Worm (Caenorhabditis elegans): ENCODE data around the gene csp-2.

csp-2 gene

DNA sequence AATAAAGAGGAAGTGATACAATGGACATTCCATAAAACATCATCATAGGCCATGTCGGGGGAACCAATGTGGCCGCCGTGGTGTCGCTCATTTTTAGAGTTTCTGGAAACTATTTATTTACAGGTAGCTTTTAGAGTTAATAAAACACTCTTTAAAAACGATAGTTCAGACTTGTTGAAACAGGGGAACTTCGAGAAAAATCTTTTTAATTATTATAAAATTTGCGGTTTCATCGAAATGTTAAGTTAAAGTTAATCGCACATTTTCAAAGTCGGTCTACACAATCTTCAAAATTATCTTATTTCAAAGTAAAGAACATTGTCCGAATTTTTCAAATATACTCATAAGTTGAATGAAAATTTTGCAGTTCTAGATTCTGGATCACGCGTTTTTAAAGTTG lies 23.3 kb upstream of the csp-2 start, which contains the start of gene ops-1:
Gene ops-1, minus strand, starts transcription at position 101 of the 400 bp plus-strand sequence.
- no peak for TF ChIP-seq ceh-16 (tag; optimal IDR thresholded peaks at IDR 0.05)

- TF ChIP-seq egl-27 (tag; optimal IDR thresholded peaks at IDR 0.05) (no peak), ZK546.5 (tag; optimal IDR thresholded peaks at IDR 0.05) (no peak), ceh-28 (tag; optimal IDR thresholded peaks at IDR 0.05) (no peak), zag-1 (tag; optimal IDR thresholded peaks at IDR 0.05) (no peak), nhr-12 (tag; optimal IDR thresholded peaks at IDR 0.05) (no peak), ztf-11 (tag; optimal IDR thresholded peaks at IDR 0.05) (no peak), unc-39 (tag; optimal IDR thresholded peaks at IDR 0.05) (no peak), jun-1 (tag; optimal IDR thresholded peaks at IDR 0.05) (no peak), fos-1 (tag; optimal IDR thresholded peaks at IDR 0.05) (no peak), nhr-77 (tag; optimal IDR thresholded peaks at IDR 0.05) (no peak), nhr-76 (tag; optimal IDR thresholded peaks at IDR 0.05) (no peak), aly-2 (tag; optimal IDR thresholded peaks at IDR 0.05) (no peak), nhr-25 (tag; optimal IDR thresholded peaks at IDR 0.05) (no peak), pqm-1 (tag; optimal IDR thresholded peaks at IDR 0.05) (no peak), hmg-11 (tag; optimal IDR thresholded peaks at IDR 0.05) (no peak), ceh-82 (tag; optimal IDR thresholded peaks at IDR 0.05) (no peak), nhr-28 (tag; optimal IDR thresholded peaks at IDR 0.05) (no peak)
Measured at ce11 chrIV:6290741-6291140, 16.8 kb upstream of the csp-2 start, which contains the start of gene srv-24. TSS of gene srv-24 (minus strand) at chrIV:6290841.

- TF ChIP-seq elt-2 (tag; optimal IDR thresholded peaks at IDR 0.05) (no peak), lin-39 (tag; optimal IDR thresholded peaks at IDR 0.05) (peak; percentile 23)
Measured at ce11 chrIV:6294081-6294480, 13.5 kb upstream of the csp-2 start, which contains the start of gene hil-2. TSS of gene hil-2 (plus strand) at chrIV:6294240.

DNA sequence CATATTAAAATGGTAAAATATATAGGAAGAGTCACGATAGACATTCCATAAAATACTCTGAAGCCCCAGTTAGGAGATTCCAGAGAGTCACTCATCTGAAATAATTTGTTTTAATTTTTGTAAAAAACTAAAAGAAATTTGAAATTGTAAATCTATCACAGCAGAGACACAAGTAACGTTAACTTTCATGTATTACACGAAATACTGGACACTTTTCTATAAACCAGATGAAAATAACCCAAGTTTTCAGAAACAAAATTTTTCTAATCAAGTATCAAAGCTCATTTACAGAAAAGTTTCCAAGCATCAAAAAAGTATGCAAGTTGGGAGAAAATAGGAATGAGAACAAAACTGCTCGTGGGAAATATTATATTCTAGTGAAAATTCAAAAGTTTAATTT lies 9.3 kb upstream of the csp-2 start, which contains the start of gene srv-27:
Gene srv-27, minus strand, starts transcription at position 101 of the 400 bp plus-strand sequence.
- TF ChIP-seq eor-1 (tag; optimal IDR thresholded peaks at IDR 0.05) (no peak), tbx-2 (tag; optimal IDR thresholded peaks at IDR 0.05) (no peak)

DNA sequence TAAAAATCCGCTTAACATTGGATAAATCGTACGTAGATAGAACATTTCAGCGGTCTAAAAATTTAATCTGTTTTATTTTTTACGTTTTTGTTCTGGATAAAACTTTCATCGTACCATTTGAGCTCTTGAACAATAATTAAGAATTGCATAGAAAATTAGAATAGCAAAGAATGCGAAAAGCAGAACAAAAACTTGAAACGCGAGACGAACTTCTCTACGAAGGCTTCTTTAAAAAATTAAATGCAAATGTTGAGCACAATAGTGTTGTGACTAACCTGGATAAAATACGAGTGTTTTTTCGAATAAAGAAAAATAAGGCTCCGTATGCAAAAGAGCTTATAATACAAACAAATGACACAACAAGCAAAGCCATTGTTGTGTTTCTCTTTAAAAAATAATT lies 8.0 kb upstream of the csp-2 start:
- TF ChIP-seq mdl-1 (tag; optimal IDR thresholded peaks at IDR 0.05) (no peak), R02D3.7 (tag; optimal IDR thresholded peaks at IDR 0.05) (no peak), lsy-12 (tag; optimal IDR thresholded peaks at IDR 0.05) (no peak), tbx-2 (tag; optimal IDR thresholded peaks at IDR 0.05) (no peak), mml-1 (tag; optimal IDR thresholded peaks at IDR 0.05) (no peak)

DNA sequence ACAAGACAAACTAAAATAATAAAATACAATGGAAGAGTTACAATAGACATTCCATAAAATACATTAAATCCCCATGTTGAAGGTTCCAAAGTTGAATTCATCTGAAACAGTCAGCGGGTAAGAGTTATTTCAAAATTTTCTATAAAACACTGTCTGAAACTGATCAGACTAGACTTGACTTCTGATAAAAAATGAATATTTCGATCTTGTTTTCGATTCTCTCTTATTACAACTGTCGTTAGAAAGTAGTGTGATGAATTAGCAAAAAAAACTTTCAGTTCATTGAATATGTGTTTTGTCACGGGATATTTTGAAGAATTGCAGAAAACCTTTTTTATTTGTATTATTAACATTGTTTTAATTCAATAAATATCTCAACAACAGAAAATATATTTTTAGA lies 5.8 kb upstream of the csp-2 start, which contains the start of gene srv-26:
Gene srv-26, minus strand, starts transcription at position 101 of the 400 bp plus-strand sequence.
- TF ChIP-seq nhr-76 (tag; optimal IDR thresholded peaks at IDR 0.05) (no peak), tbx-2 (tag; optimal IDR thresholded peaks at IDR 0.05) (no peak)

ce11 chrIV:6303642-6304041 lies 3.9 kb upstream of the csp-2 start, which contains the start of gene srv-25:
TSS of gene srv-25 (minus strand) at chrIV:6303742.
- TF ChIP-seq zag-1 (tag; optimal IDR thresholded peaks at IDR 0.05): no peak
- no peak for TF ChIP-seq hmg-11 (tag; optimal IDR thresholded peaks at IDR 0.05)
- no peak for TF ChIP-seq nfya-1 (tag; optimal IDR thresholded peaks at IDR 0.05; ENCODE audit: insufficient read depth)
- TF ChIP-seq ztf-11 (tag; optimal IDR thresholded peaks at IDR 0.05): no peak
- TF ChIP-seq tbx-2 (tag; optimal IDR thresholded peaks at IDR 0.05): no peak
- TF ChIP-seq ama-1 (optimal IDR thresholded peaks at IDR 0.05): no peak
- TF ChIP-seq elt-1 (tag; optimal IDR thresholded peaks at IDR 0.05): no peak
- no peak for TF ChIP-seq fkh-2 (tag; optimal IDR thresholded peaks at IDR 0.05)
- no peak for TF ChIP-seq skn-1 (tag; optimal IDR thresholded peaks at IDR 0.05)
- TF ChIP-seq lin-15B (tag; optimal IDR thresholded peaks at IDR 0.05): no peak
- no peak for TF ChIP-seq unc-62 (GFP tag; optimal IDR thresholded peaks at IDR 0.05)
- no peak for TF ChIP-seq nhr-77 (tag; optimal IDR thresholded peaks at IDR 0.05)
- TF ChIP-seq aly-2 (tag; optimal IDR thresholded peaks at IDR 0.05): no peak
- no peak for TF ChIP-seq lin-39 (tag; optimal IDR thresholded peaks at IDR 0.05)
- TF ChIP-seq egl-27 (tag; optimal IDR thresholded peaks at IDR 0.05): no peak
- no peak for TF ChIP-seq eor-1 (tag; optimal IDR thresholded peaks at IDR 0.05)

Data from whole organism, L3 larva.